Fruit fly (Drosophila melanogaster) S2 (cell line): ENCODE measurements around the gene CG13670.

ENCODE experiments used
- CG8478 ChIP-seq: fragments of >200 bp; optimal IDR thresholded peaks from 2 replicates; lab custom pipeline; 2018
- CTCF ChIP-seq, 2 experiments: fragments of >200 bp; optimal IDR thresholded peaks; 2 replicates each; lab custom pipeline; 2018

DNA sequence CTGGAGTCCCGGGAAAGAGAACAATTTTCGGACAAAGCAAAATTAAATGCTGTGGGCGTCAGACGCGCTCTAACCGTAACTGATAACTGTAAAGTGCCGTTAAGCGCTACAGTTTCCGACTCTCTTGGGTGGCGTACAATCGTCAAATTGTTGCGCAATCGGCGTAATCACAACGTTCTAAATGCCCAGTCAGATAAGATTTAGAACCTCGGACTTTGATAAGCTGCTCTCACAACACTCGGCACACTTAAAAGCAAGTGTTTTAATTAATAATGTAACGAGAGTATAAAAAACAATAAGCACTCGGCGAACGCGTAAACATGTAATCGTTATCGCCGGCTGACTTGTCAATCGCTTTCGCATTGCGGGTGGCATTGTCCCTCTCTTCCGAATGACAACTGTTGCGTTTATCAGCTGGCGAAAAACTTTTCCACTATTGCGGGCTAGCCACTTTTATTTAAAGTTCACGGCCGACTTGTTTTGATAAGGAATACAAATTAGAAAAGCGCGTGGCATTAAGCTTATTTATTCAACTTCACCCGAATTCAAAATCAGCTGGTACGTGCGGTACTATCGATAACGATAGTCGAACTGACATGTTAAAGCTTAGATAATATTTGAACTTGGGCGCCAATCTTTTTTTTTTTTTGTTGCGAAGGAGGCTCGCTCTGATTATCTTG is 38.4 kb downstream of the CG13670 start:
- TF ChIP-seq CTCF (optimal IDR thresholded peaks at IDR 0.05; lab: Kevin White, UChicago) (no peak), CG8478 (lab: Kevin White, UChicago) (no peak)
